Worm (Caenorhabditis elegans) whole organism, mixed stage, embryonic: ENCODE data around the gene C30G7.4.

Experiments
- M03D4.4 ChIP-seq: sonication (generic microtip); optimal IDR thresholded peaks from 2 replicates; lab custom pipeline; 2017; ENCODE audit warnings: mild to moderate bottlenecking, missing genetic modification characterization, missing compliant biosample characterization
- bed-3 ChIP-seq: fragments of 200-800 bp; sonication (Bioruptor generic); optimal IDR thresholded peaks from 3 replicates; lab custom pipeline; 2018; ENCODE audit warnings: mild to moderate bottlenecking, missing genetic modification characterization, moderate library complexity, missing compliant biosample characterization
- blmp-1 ChIP-seq: fragments of 150-350 bp; optimal IDR thresholded peaks from 2 replicates; lab custom pipeline; 2014; ENCODE audit warnings: missing biosample characterization, missing genetic modification characterization
- ceh-39 ChIP-seq: fragments of 150-350 bp; optimal IDR thresholded peaks from 2 replicates; lab custom pipeline; 2014; ENCODE audit warnings: missing biosample characterization, missing genetic modification characterization
- ceh-83 ChIP-seq: fragments of 200-800 bp; sonication (Bioruptor generic); optimal IDR thresholded peaks from 2 replicates; lab custom pipeline; 2018; ENCODE audit warnings: mild to moderate bottlenecking, missing genetic modification characterization, missing compliant biosample characterization
- ces-1 ChIP-seq: fragments of 150-350 bp; optimal IDR thresholded peaks from 2 replicates; lab custom pipeline; 2014; ENCODE audit warnings: missing biosample characterization, missing genetic modification reagents, missing genetic modification characterization
- cnd-1 ChIP-seq: fragments of 200-800 bp; sonication (Bioruptor generic); optimal IDR thresholded peaks from 2 replicates; lab custom pipeline; 2018; ENCODE audit warnings: mild to moderate bottlenecking, missing genetic modification characterization, missing compliant biosample characterization
- drap-1 ChIP-seq: fragments of 200-800 bp; sonication (Bioruptor generic); optimal IDR thresholded peaks from 3 replicates; lab custom pipeline; 2018; ENCODE audit warnings: mild to moderate bottlenecking, missing genetic modification characterization, missing compliant biosample characterization
- elt-1 ChIP-seq: sonication (generic microtip); optimal IDR thresholded peaks from 2 replicates; lab custom pipeline; 2017; ENCODE audit warnings: missing genetic modification characterization, mild to moderate bottlenecking, missing compliant biosample characterization, antibody characterized with exemption, moderate library complexity, borderline replicate concordance; ENCODE audit not compliant: insufficient read depth
- elt-3 ChIP-seq: fragments of 150-350 bp; optimal IDR thresholded peaks from 2 replicates; lab custom pipeline; 2014; ENCODE audit warnings: missing biosample characterization, missing genetic modification characterization
- flh-1 ChIP-seq: fragments of 200-800 bp; sonication (Bioruptor generic); optimal IDR thresholded peaks from 2 replicates; lab custom pipeline; 2018; ENCODE audit warnings: mild to moderate bottlenecking, missing genetic modification characterization, moderate library complexity, missing compliant biosample characterization
- ham-2 ChIP-seq: fragments of 200-800 bp; sonication (Bioruptor generic); optimal IDR thresholded peaks from 2 replicates; lab custom pipeline; 2018; ENCODE audit warnings: mild to moderate bottlenecking, missing genetic modification characterization, missing compliant biosample characterization
- hlh-1 ChIP-seq: fragments of 150-350 bp; optimal IDR thresholded peaks from 2 replicates; lab custom pipeline; 2014; ENCODE audit warnings: missing biosample characterization, missing genetic modification reagents, missing genetic modification characterization
- lin-13 ChIP-seq: fragments of 150-350 bp; optimal IDR thresholded peaks from 2 replicates; lab custom pipeline; 2014; ENCODE audit warnings: missing biosample characterization, missing genetic modification characterization
- lin-32 ChIP-seq: fragments of 200-800 bp; sonication (Bioruptor generic); optimal IDR thresholded peaks from 2 replicates; lab custom pipeline; 2018; ENCODE audit warnings: mild to moderate bottlenecking, missing genetic modification characterization, missing compliant biosample characterization
- lsy-2 ChIP-seq: fragments of 150-350 bp; optimal IDR thresholded peaks from 2 replicates; lab custom pipeline; 2014; ENCODE audit warnings: missing biosample characterization, missing genetic modification characterization
- mab-5 ChIP-seq: fragments of 150-350 bp; optimal IDR thresholded peaks from 2 replicates; lab custom pipeline; 2014; ENCODE audit warnings: missing biosample characterization, missing genetic modification characterization
- mep-1 ChIP-seq: fragments of 150-350 bp; optimal IDR thresholded peaks from 2 replicates; lab custom pipeline; 2017; ENCODE audit warnings: missing biosample characterization, missing genetic modification reagents, missing genetic modification characterization, inconsistent platforms
- mls-2 ChIP-seq: sonication (generic microtip); optimal IDR thresholded peaks from 2 replicates; lab custom pipeline; 2016; ENCODE audit warnings: mild to moderate bottlenecking, missing genetic modification characterization, moderate library complexity, missing compliant biosample characterization
- nhr-12 ChIP-seq: fragments of 150-350 bp; optimal IDR thresholded peaks from 2 replicates; lab custom pipeline; 2014; ENCODE audit warnings: missing biosample characterization, missing genetic modification characterization
- nhr-2 ChIP-seq: fragments of 150-350 bp; optimal IDR thresholded peaks from 2 replicates; lab custom pipeline; 2014; ENCODE audit warnings: missing biosample characterization, missing genetic modification characterization
- nhr-237 ChIP-seq: fragments of 150-350 bp; optimal IDR thresholded peaks from 2 replicates; lab custom pipeline; 2014; ENCODE audit warnings: missing biosample characterization, missing genetic modification characterization
- nhr-28 ChIP-seq: fragments of 150-350 bp; optimal IDR thresholded peaks from 2 replicates; lab custom pipeline; 2014; ENCODE audit warnings: missing biosample characterization, missing genetic modification characterization
- pha-4 ChIP-seq: fragments of 150-350 bp; optimal IDR thresholded peaks from 2 replicates; lab custom pipeline; 2018; ENCODE audit warnings: missing biosample characterization, missing genetic modification reagents, missing genetic modification characterization
- sem-2 ChIP-seq: fragments of 200-800 bp; sonication (Bioruptor generic); optimal IDR thresholded peaks from 2 replicates; lab custom pipeline; 2018; ENCODE audit warnings: mild to moderate bottlenecking, missing genetic modification characterization, missing compliant biosample characterization
- snpc-4 ChIP-seq: fragments of 150-350 bp; optimal IDR thresholded peaks from 2 replicates; lab custom pipeline; 2014; ENCODE audit warnings: missing biosample characterization, missing genetic modification characterization
- sptf-1 ChIP-seq: sonication (generic microtip); optimal IDR thresholded peaks from 2 replicates; lab custom pipeline; 2017; ENCODE audit warnings: mild to moderate bottlenecking, missing genetic modification characterization, moderate library complexity, missing compliant biosample characterization
- unc-120 ChIP-seq: sonication (generic microtip); optimal IDR thresholded peaks from 2 replicates; lab custom pipeline; 2017; ENCODE audit warnings: missing genetic modification characterization, missing compliant biosample characterization; ENCODE audit not compliant: poor library complexity, severe bottlenecking
- unc-39 ChIP-seq: fragments of 150-350 bp; optimal IDR thresholded peaks from 2 replicates; lab custom pipeline; 2014; ENCODE audit warnings: missing biosample characterization, missing genetic modification characterization
- zip-8 ChIP-seq: fragments of 150-350 bp; optimal IDR thresholded peaks from 2 replicates; lab custom pipeline; 2014; ENCODE audit warnings: missing biosample characterization, missing genetic modification characterization
- ztf-11 ChIP-seq: fragments of 150-350 bp; optimal IDR thresholded peaks from 2 replicates; lab custom pipeline; 2014; ENCODE audit warnings: missing biosample characterization, missing genetic modification characterization

The C30G7.4 gene

DNA sequence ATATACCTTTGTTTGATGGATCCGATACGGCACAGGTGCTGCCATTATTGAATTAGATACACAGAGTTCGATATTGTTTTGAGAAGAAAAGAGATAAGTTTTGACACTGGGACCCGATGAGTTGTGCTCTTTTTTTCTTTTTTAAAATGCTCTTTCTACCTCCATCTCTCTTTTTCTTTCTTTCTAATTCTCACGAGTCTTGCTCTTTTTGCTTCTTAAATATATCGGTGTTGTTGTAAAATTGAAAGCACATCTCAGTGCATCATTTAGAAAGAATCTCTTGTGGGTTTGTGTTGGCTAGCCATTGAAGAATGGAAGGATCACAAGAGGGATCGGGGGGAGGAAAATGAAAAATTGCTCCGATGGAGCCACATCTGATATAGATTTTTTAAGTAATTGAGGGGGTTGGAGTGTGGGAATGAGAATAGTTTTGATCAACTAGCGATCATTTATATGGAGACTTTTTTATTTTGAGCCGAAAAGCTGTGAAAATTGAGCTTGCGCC lies 37.5 kb downstream of the C30G7.4 start, which contains the start of gene H12D21.9:
Gene H12D21.9, minus strand, starts transcription at position 148 of the 505 bp plus-strand sequence.
- peak; percentile 54 for TF ChIP-seq unc-120
- TF ChIP-seq ceh-39 (tag; lab: Kevin White, UChicago): no peak
- TF ChIP-seq bed-3 (GFP tag; lab: Kevin White, UChicago): no peak
- TF ChIP-seq lin-32 (GFP tag; lab: Kevin White, UChicago): no peak
- no peak for TF ChIP-seq nhr-28 (tag; lab: Kevin White, UChicago)
- no peak for TF ChIP-seq zip-8 (tag; lab: Kevin White, UChicago)
- TF ChIP-seq sem-2 (GFP tag; lab: Kevin White, UChicago): no peak
- TF ChIP-seq, all 35 proteins: peak for 1

DNA sequence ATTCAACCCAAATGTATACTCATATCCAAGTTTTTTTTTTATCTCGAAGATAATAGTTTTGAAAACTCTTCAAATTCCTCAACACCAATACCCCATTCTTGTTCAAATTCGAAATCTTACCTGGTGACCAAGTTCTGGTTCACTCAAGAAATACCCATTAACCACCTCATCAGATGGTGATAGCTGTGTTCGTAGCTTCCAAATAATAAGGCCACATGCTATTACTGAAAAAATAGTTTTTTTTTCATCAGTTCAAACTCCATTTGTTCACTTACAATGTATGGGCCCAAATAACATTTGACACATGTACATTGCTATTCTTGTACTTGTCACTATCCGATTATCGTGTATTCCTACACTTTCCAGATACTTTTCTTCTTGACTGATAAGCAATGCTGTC lies 39.5 kb downstream of the C30G7.4 start:
- TF ChIP-seq ces-1 (GFP tag; lab: Kevin White, UChicago) (no peak), pha-4 (tag; lab: Kevin White, UChicago) (no peak), drap-1 (GFP tag; lab: Kevin White, UChicago) (no peak), elt-1 (no peak), ceh-39 (tag; lab: Kevin White, UChicago) (no peak), mep-1 (tag; lab: Kevin White, UChicago) (no peak), nhr-237 (tag; lab: Kevin White, UChicago) (no peak), zip-8 (tag; lab: Kevin White, UChicago) (no peak), cnd-1 (no peak), ztf-11 (tag; lab: Kevin White, UChicago) (no peak), M03D4.4 (no peak), hlh-1 (tag; lab: Kevin White, UChicago) (no peak), ceh-83 (GFP tag; lab: Kevin White, UChicago) (no peak), blmp-1 (tag; lab: Kevin White, UChicago) (no peak), ham-2 (GFP tag; lab: Kevin White, UChicago) (no peak), unc-39 (tag; lab: Kevin White, UChicago) (no peak), elt-3 (tag; lab: Kevin White, UChicago) (no peak), mls-2 (tag; lab: Kevin White, UChicago) (no peak), snpc-4 (tag; lab: Kevin White, UChicago) (no peak)

DNA sequence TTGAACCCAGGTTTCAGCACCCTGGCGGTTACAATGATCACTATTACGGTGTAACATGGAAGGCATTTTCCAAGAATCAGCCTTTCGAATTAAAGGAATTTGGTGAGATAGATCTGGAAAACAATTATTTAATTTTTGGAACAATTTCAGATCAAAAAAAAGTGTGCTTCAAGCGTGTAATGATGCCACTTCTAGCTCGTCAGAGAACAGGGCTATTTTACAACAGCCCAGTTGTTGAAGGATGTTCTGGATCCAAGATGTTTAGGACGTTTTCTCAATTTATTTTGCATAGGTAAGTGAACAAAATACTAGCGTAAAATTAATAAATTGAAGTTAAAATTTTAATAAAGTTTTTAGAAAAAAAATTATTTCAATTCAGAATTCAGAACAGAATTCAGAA lies 46.0 kb downstream of the C30G7.4 start:
- no peak for TF ChIP-seq unc-120
- TF ChIP-seq nhr-12 (tag; lab: Kevin White, UChicago): no peak
- TF ChIP-seq nhr-237 (tag; lab: Kevin White, UChicago): no peak
- no peak for TF ChIP-seq nhr-2
- TF ChIP-seq lin-13 (tag; lab: Kevin White, UChicago): no peak
- TF ChIP-seq, all 35 proteins: peak for 0

DNA sequence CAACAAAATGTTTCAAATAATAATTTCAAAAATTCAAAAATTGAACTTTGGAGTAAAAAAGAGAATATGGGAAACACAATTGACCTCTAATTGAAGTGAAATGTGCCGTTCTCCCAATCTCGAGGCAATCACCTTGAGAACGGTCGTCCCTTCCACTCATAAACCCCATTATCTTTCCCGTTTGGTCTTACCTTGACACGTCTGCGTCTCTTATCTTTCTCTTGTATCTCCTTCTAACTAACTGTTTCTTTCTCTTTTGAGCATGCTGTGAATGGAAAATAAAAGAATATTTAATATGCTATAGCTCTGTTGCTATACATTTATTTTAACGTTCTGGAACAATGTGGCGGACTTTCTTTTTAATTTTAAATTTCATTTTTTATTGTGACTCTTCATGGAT lies 47.4 kb downstream of the C30G7.4 start, which contains the start of gene H12D21.10:
Gene H12D21.10, plus strand, starts transcription at position 260 of the 400 bp plus-strand sequence.
- TF ChIP-seq elt-1 (peak; percentile 22), ztf-11 (tag; lab: Kevin White, UChicago) (no peak)

DNA sequence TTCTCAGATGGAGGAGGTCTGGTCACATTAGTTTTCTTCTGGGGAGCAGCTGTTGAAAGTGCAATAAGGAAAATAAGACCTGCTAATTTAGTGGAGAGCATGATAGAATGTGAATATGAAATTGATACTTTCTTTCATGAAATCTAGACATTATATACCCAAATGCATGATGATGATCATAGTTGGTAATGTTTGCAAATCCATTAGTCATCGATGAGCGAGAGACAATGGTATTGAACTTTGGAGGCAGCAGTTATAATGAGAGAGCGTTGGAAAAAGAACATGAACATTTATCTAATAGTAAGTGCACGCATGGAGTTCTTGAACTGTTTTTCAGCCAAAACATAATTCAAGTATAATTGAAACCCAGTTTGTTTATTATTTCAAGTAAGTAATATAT lies 49.2 kb downstream of the C30G7.4 start, which contains the start of gene H12D21.6:
Gene H12D21.6, minus strand, starts transcription at position 101 of the 400 bp plus-strand sequence.
- TF ChIP-seq elt-3 (tag; lab: Kevin White, UChicago) (no peak), unc-120 (no peak), elt-1 (no peak), flh-1 (GFP tag; lab: Kevin White, UChicago) (no peak), sptf-1 (no peak), mab-5 (tag; lab: Kevin White, UChicago) (no peak), lsy-2 (no peak), lin-13 (tag; lab: Kevin White, UChicago) (no peak), blmp-1 (tag; lab: Kevin White, UChicago) (no peak), snpc-4 (tag; lab: Kevin White, UChicago) (no peak), bed-3 (GFP tag; lab: Kevin White, UChicago) (no peak), unc-39 (tag; lab: Kevin White, UChicago) (no peak)
